Fruit fly (Drosophila melanogaster) whole organism, embryonic: ENCODE results near the gene CG34116.

Experiments
- Aef1 ChIP-seq: fragments of 200-800 bp; sonication (Bioruptor generic); IDR thresholded peaks from 3 replicates; pipeline ENCODE4 v1.3.6; 2022; ENCODE audit warnings: missing biosample characterization, missing genetic modification characterization
- Bdp1 ChIP-seq: fragments of 200-800 bp; sonication (Bioruptor generic); optimal IDR thresholded peaks from 3 replicates; lab custom pipeline; 2016; ENCODE audit warnings: missing biosample characterization, missing genetic modification characterization
- Blimp-1 ChIP-seq: fragments of 200-800 bp; sonication (Bioruptor generic); optimal IDR thresholded peaks from 3 replicates; lab custom pipeline; 2018; ENCODE audit warnings: missing biosample characterization, missing genetic modification characterization, mild to moderate bottlenecking, moderate library complexity, missing genetic modification reagents
- CG11456 ChIP-seq: fragments of 200-800 bp; sonication (Bioruptor generic); IDR thresholded peaks from 3 replicates; pipeline ENCODE4 v1.3.6; 2022; ENCODE audit warnings: missing biosample characterization, missing genetic modification characterization
- CG11695 ChIP-seq: fragments of 200-800 bp; sonication (Bioruptor generic); IDR thresholded peaks from 3 replicates; pipeline ENCODE4 v1.3.6; 2022; ENCODE audit warnings: missing biosample characterization, missing genetic modification characterization
- CG14667 ChIP-seq: fragments of 200-800 bp; sonication (Bioruptor generic); IDR thresholded peaks from 2 replicates; pipeline ENCODE4 v1.3.6; 2022; ENCODE audit warnings: missing biosample characterization, missing genetic modification characterization
- CG17912 ChIP-seq: fragments of 200-800 bp; sonication (Bioruptor generic); optimal IDR thresholded peaks from 2 replicates; lab custom pipeline; 2018; ENCODE audit warnings: missing biosample characterization, mild to moderate bottlenecking, missing genetic modification characterization
- CG3065 ChIP-seq: fragments of 200-800 bp; sonication (Bioruptor generic); optimal IDR thresholded peaks from 2 replicates; lab custom pipeline; 2016; ENCODE audit warnings: missing biosample characterization, missing genetic modification characterization
- CG4707 ChIP-seq: fragments of 200-800 bp; sonication (Bioruptor generic); optimal IDR thresholded peaks from 2 replicates; lab custom pipeline; 2018; ENCODE audit warnings: missing biosample characterization, mild to moderate bottlenecking, missing genetic modification characterization, moderate library complexity
- CG7556 ChIP-seq: fragments of 200-800 bp; sonication (Bioruptor generic); optimal IDR thresholded peaks from 2 replicates; lab custom pipeline; 2017; ENCODE audit warnings: missing biosample characterization, mild to moderate bottlenecking, missing genetic modification characterization
- CG8359 ChIP-seq: fragments of 200-800 bp; sonication (Bioruptor generic); optimal IDR thresholded peaks from 2 replicates; lab custom pipeline; 2017; ENCODE audit warnings: missing biosample characterization, mild to moderate bottlenecking, missing genetic modification characterization, borderline replicate concordance
- CG9437 ChIP-seq: fragments of 200-800 bp; sonication (Bioruptor generic); optimal IDR thresholded peaks from 2 replicates; lab custom pipeline; 2018; ENCODE audit warnings: missing biosample characterization, mild to moderate bottlenecking, missing genetic modification characterization
- CG9932 ChIP-seq: fragments of 200-800 bp; sonication (Bioruptor generic); IDR thresholded peaks from 2 replicates; pipeline ENCODE4 v1.3.6; 2022; ENCODE audit warnings: missing biosample characterization, missing genetic modification characterization
- CTCF ChIP-seq: fragments of 200-800 bp; sonication (Bioruptor generic); optimal IDR thresholded peaks from 2 replicates; lab custom pipeline; 2017; ENCODE audit warnings: missing biosample characterization, mild to moderate bottlenecking, missing genetic modification characterization, moderate library complexity
- CoRest ChIP-seq: fragments of 200-800 bp; sonication (Bioruptor generic); optimal IDR thresholded peaks from 3 replicates; lab custom pipeline; 2018; ENCODE audit warnings: missing biosample characterization, mild to moderate bottlenecking, missing genetic modification characterization, moderate library complexity
- Drgx ChIP-seq: fragments of 200-800 bp; sonication (Bioruptor generic); IDR thresholded peaks from 2 replicates; pipeline ENCODE4 v1.3.6; 2022; ENCODE audit warnings: missing biosample characterization, missing genetic modification characterization
- Kr ChIP-seq: fragments of 200-800 bp; sonication (Bioruptor generic); optimal IDR thresholded peaks from 2 replicates; lab custom pipeline; 2017; ENCODE audit warnings: missing biosample characterization, mild to moderate bottlenecking, missing genetic modification characterization
- NC2β ChIP-seq: fragments of 200-800 bp; sonication (Bioruptor generic); optimal IDR thresholded peaks from 2 replicates; lab custom pipeline; 2016; ENCODE audit warnings: missing biosample characterization, missing genetic modification characterization
- Oli ChIP-seq: fragments of 200-800 bp; sonication (Bioruptor generic); optimal IDR thresholded peaks from 2 replicates; lab custom pipeline; 2018; ENCODE audit warnings: missing biosample characterization, mild to moderate bottlenecking, missing genetic modification characterization, moderate library complexity
- Optix ChIP-seq: fragments of 200-800 bp; sonication (Bioruptor generic); IDR thresholded peaks from 3 replicates; pipeline ENCODE4 v1.3.6; 2022; ENCODE audit warnings: missing biosample characterization, missing genetic modification characterization
- PHDP ChIP-seq: fragments of 200-800 bp; sonication (Bioruptor generic); optimal IDR thresholded peaks from 3 replicates; lab custom pipeline; 2018; ENCODE audit warnings: missing biosample characterization, mild to moderate bottlenecking, missing genetic modification characterization, moderate library complexity
- Ravus ChIP-seq: fragments of 200-800 bp; sonication (Bioruptor generic); IDR thresholded peaks from 2 replicates; pipeline ENCODE4 v1.3.6; 2022; ENCODE audit warnings: missing biosample characterization, missing genetic modification characterization
- Ssrp ChIP-seq: fragments of 200-800 bp; sonication (Bioruptor generic); optimal IDR thresholded peaks from 2 replicates; lab custom pipeline; 2018; ENCODE audit warnings: missing biosample characterization, mild to moderate bottlenecking, missing genetic modification characterization, moderate library complexity
- ara ChIP-seq: fragments of 200-800 bp; sonication (Bioruptor generic); IDR thresholded peaks from 2 replicates; pipeline ENCODE4 v1.3.6; 2022; ENCODE audit warnings: missing biosample characterization, missing genetic modification characterization
- ash1 ChIP-seq: fragments of 200-800 bp; sonication (Bioruptor generic); optimal IDR thresholded peaks from 2 replicates; lab custom pipeline; 2018; ENCODE audit warnings: missing biosample characterization, mild to moderate bottlenecking, missing genetic modification characterization
- bab2 ChIP-seq: fragments of 200-800 bp; sonication (Bioruptor generic); optimal IDR thresholded peaks from 2 replicates; lab custom pipeline; 2016; ENCODE audit warnings: missing biosample characterization, missing genetic modification characterization
- bcd ChIP-seq: fragments of 200-800 bp; sonication (Bioruptor generic); optimal IDR thresholded peaks from 2 replicates; lab custom pipeline; 2017; ENCODE audit warnings: missing biosample characterization, mild to moderate bottlenecking, missing genetic modification characterization
- bowl ChIP-seq: fragments of 200-800 bp; sonication (Bioruptor generic); IDR thresholded peaks from 2 replicates; pipeline ENCODE4 v1.3.6; 2022; ENCODE audit warnings: missing biosample characterization, missing genetic modification characterization
- bsh ChIP-seq, 2 experiments: fragments of 200-800 bp; sonication (Bioruptor generic); optimal IDR thresholded peaks; 2 replicates each; lab custom pipeline; 2017 to 2018; ENCODE audit warnings: mild to moderate bottlenecking in 2 of 2, missing biosample characterization in 2 of 2, missing genetic modification characterization in 2 of 2, moderate library complexity in 1 of 2
- btn ChIP-seq: fragments of 200-800 bp; sonication (Bioruptor generic); optimal IDR thresholded peaks from 2 replicates; lab custom pipeline; 2016; ENCODE audit warnings: missing biosample characterization, missing genetic modification characterization
- cato ChIP-seq: fragments of 200-800 bp; sonication (Bioruptor generic); optimal IDR thresholded peaks from 2 replicates; lab custom pipeline; 2016; ENCODE audit warnings: missing biosample characterization, missing genetic modification characterization, borderline replicate concordance
- emc ChIP-seq: fragments of 200-800 bp; sonication (Bioruptor generic); optimal IDR thresholded peaks from 2 replicates; lab custom pipeline; 2016; ENCODE audit warnings: missing biosample characterization, missing genetic modification characterization
- eve ChIP-seq, 2 experiments: fragments of >200 bp; optimal IDR thresholded peaks; 2 replicates each; lab custom pipeline; 2017; ENCODE audit warnings: missing biosample characterization in 2 of 2, missing genetic modification characterization in 2 of 2
- exex ChIP-seq: fragments of 200-800 bp; sonication (Bioruptor generic); optimal IDR thresholded peaks from 4 replicates; lab custom pipeline; 2018; ENCODE audit warnings: missing biosample characterization, mild to moderate bottlenecking, missing genetic modification characterization, moderate library complexity
- fd96Cb ChIP-seq: fragments of 200-800 bp; sonication (Bioruptor generic); optimal IDR thresholded peaks from 2 replicates; lab custom pipeline; 2018; ENCODE audit warnings: missing biosample characterization, mild to moderate bottlenecking, missing genetic modification characterization, moderate library complexity
- gem ChIP-seq: fragments of 200-800 bp; sonication (Bioruptor generic); optimal IDR thresholded peaks from 2 replicates; lab custom pipeline; 2019; ENCODE audit warnings: missing biosample characterization, mild to moderate bottlenecking, missing genetic modification characterization, moderate library complexity
- gfzf ChIP-seq: fragments of 200-800 bp; sonication (Bioruptor generic); optimal IDR thresholded peaks from 2 replicates; lab custom pipeline; 2016; ENCODE audit warnings: missing biosample characterization, mild to moderate bottlenecking, missing genetic modification characterization, moderate library complexity
- jing ChIP-seq: fragments of 200-800 bp; sonication (Bioruptor generic); optimal IDR thresholded peaks from 2 replicates; lab custom pipeline; 2018; ENCODE audit warnings: missing biosample characterization, mild to moderate bottlenecking, missing genetic modification characterization
- kah ChIP-seq: fragments of 200-800 bp; sonication (Bioruptor generic); optimal IDR thresholded peaks from 2 replicates; lab custom pipeline; 2018; ENCODE audit warnings: missing biosample characterization, mild to moderate bottlenecking, missing genetic modification characterization
- kay ChIP-seq: fragments of 200-800 bp; sonication (Bioruptor generic); optimal IDR thresholded peaks from 2 replicates; lab custom pipeline; 2016; ENCODE audit warnings: missing biosample characterization, missing genetic modification characterization
- lbe ChIP-seq: fragments of 200-800 bp; sonication (Bioruptor generic); optimal IDR thresholded peaks from 2 replicates; lab custom pipeline; 2016; ENCODE audit warnings: missing biosample characterization, mild to moderate bottlenecking, missing genetic modification characterization
- otp ChIP-seq: fragments of 200-800 bp; sonication (Bioruptor generic); IDR thresholded peaks from 3 replicates; pipeline ENCODE4, ENCODE4 v1.3.6; 2022; ENCODE audit warnings: missing biosample characterization, missing genetic modification characterization
- p53 ChIP-seq: fragments of 200-800 bp; sonication (Bioruptor generic); optimal IDR thresholded peaks from 2 replicates; lab custom pipeline; 2016; ENCODE audit warnings: missing biosample characterization, missing genetic modification characterization
- pros ChIP-seq: fragments of 200-800 bp; sonication (Bioruptor generic); optimal IDR thresholded peaks from 3 replicates; lab custom pipeline; 2019; ENCODE audit warnings: missing biosample characterization, mild to moderate bottlenecking, missing genetic modification characterization, moderate library complexity
- pum ChIP-seq: fragments of 200-800 bp; sonication (Bioruptor generic); optimal IDR thresholded peaks from 2 replicates; lab custom pipeline; 2016; ENCODE audit warnings: missing biosample characterization, missing genetic modification characterization
- scrt ChIP-seq: fragments of 200-800 bp; sonication (Bioruptor generic); optimal IDR thresholded peaks from 2 replicates; lab custom pipeline; 2018; ENCODE audit warnings: missing biosample characterization, mild to moderate bottlenecking, missing genetic modification characterization, moderate library complexity
- shn ChIP-seq: fragments of 200-800 bp; sonication (Bioruptor generic); optimal IDR thresholded peaks from 3 replicates; lab custom pipeline; 2016; ENCODE audit warnings: missing biosample characterization, missing genetic modification characterization
- sim ChIP-seq: fragments of 200-800 bp; sonication (Bioruptor generic); IDR thresholded peaks from 2 replicates; pipeline ENCODE4 v1.3.6; 2022; ENCODE audit warnings: missing biosample characterization, missing genetic modification characterization
- sna ChIP-seq: fragments of 200-800 bp; sonication (Bioruptor generic); IDR thresholded peaks from 2 replicates; pipeline ENCODE4 v1.3.6; 2022; ENCODE audit warnings: missing biosample characterization, missing genetic modification characterization; ENCODE audit not compliant: partially characterized antibody
- ttk ChIP-seq: fragments of 200-800 bp; sonication (Bioruptor generic); IDR thresholded peaks from 2 replicates; pipeline ENCODE4 v2.1.2; 2022; ENCODE audit warnings: missing biosample characterization, missing genetic modification characterization
- unc-4 ChIP-seq: fragments of 200-800 bp; sonication (Bioruptor generic); IDR thresholded peaks from 2 replicates; pipeline ENCODE4 v1.3.6; 2022; ENCODE audit warnings: missing biosample characterization, missing genetic modification characterization; ENCODE audit not compliant: partially characterized antibody

Gene CG34116

DNA sequence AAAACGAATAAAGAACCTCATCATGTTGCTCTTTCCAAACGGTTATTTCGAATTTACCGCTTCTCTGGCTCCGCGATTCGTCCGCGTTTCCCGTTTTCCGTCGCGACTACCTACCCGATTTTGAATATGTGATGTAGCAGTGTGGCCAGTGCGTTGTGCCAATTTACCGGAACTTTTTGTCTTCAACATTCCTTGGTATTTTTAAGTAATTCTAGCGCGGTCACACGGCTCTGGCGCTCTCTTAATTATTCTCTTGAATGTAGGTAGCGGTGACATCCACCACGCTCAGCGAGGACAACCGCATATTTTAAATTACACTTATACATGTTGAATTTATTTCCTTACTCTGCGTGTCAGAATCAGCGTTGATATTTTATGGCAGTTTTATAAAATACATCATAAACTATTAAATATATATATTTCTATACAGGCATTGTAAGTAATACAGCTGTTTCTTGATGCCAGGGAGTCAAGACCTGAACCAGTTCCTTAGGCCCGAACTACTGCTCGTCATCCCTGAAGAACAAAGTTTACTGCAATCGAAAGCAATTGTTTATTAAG lies 12.3 kb downstream of the CG34116 start, which contains the start of the genes CG42637, Gyc76C and SREBP (continued):
- TF ChIP-seq Blimp-1 (GFP tag; lab: Kevin White, UChicago) (no peak), Ssrp (no peak), bowl (GFP tag; lab: Robert Waterston, UW) (no peak), PHDP (tag; lab: Kevin White, UChicago) (no peak), Kr (GFP tag; lab: Kevin White, UChicago) (no peak), kah (GFP tag; lab: Kevin White, UChicago) (no peak), btn (GFP tag; lab: Kevin White, UChicago) (no peak), CG9437 (GFP tag; lab: Kevin White, UChicago) (no peak), cato (GFP tag; lab: Kevin White, UChicago) (no peak), pros (GFP tag; lab: Kevin White, UChicago) (no peak), otp (no peak), CG3065 (GFP tag; lab: Kevin White, UChicago) (no peak), gfzf (GFP tag; lab: Kevin White, UChicago) (peak; percentile 96), CG8359 (GFP tag; lab: Kevin White, UChicago) (peak; percentile 98), CG11695 (GFP tag; lab: Robert Waterston, UW) (no peak), Oli (no peak), fd96Cb (tag; lab: Kevin White, UChicago) (no peak), NC2β (no peak), CoRest (tag; lab: Kevin White, UChicago) (peak; percentile 31), CG14667 (GFP tag; lab: Robert Waterston, UW) (no peak), CTCF (GFP tag; lab: Kevin White, UChicago) (peak; percentile 75), Drgx (GFP tag; lab: Robert Waterston, UW) (peak; percentile 9; the same call in 1 of the 2 replicates), sim (no peak), ash1 (GFP tag; lab: Kevin White, UChicago) (peak; percentile 71), CG7556 (no peak), Aef1 (GFP tag; lab: Robert Waterston, UW) (no peak), sna (GFP tag; lab: Robert Waterston, UW) (peak; percentile 27; the same call in 1 of the 2 replicates), CG9932 (0 out of 2 replicates have a peak, but pooled peaks have one; percentile 4), bab2 (no peak), kay (GFP tag; lab: Kevin White, UChicago) (no peak), unc-4 (GFP tag; lab: Robert Waterston, UW) (peak; percentile 47), Optix (GFP tag; lab: Robert Waterston, UW) (no peak), CG11456 (GFP tag; lab: Robert Waterston, UW) (0 out of 3 replicates have a peak, but pooled peaks have one; percentile 29), lbe (GFP tag; lab: Kevin White, UChicago) (peak; percentile 47), emc (no peak), exex (tag; lab: Kevin White, UChicago) (no peak), p53 (GFP tag; lab: Kevin White, UChicago) (peak; percentile 2), ara (GFP tag; lab: Robert Waterston, UW) (no peak), gem (tag; lab: Kevin White, UChicago) (peak; percentile 11), scrt (GFP tag; lab: Kevin White, UChicago) (no peak), shn (GFP tag; lab: Kevin White, UChicago) (no peak), ttk (GFP tag; lab: Robert Waterston, UW) (no peak), Ravus (GFP tag; lab: Robert Waterston, UW) (no peak), jing (no peak), bcd (no peak), Bdp1 (GFP tag; lab: Kevin White, UChicago) (peak; percentile 1), bsh (GFP tag; optimal IDR thresholded peaks at IDR 0.05; lab: Kevin White, UChicago) (no peak), eve (GFP tag; optimal IDR thresholded peaks at IDR 0.05; lab: Kevin White, UChicago) (no peak), CG17912 (GFP tag; lab: Kevin White, UChicago) (no peak), CG4707 (no peak), pum (no peak)
